Worm (Caenorhabditis elegans) whole organism, young adult: ENCODE measurements around the gene atgp-2.

Experiments used
- B0336.3 ChIP-seq: fragments of 200-800 bp; sonication (Bioruptor generic); IDR thresholded peaks from 2 replicates; pipeline ENCODE4 v1.3.6; 2022; ENCODE audit warnings: missing genetic modification characterization, missing compliant biosample characterization
- F10E7.11 ChIP-seq: sonication (generic microtip); optimal IDR thresholded peaks from 2 replicates; lab custom pipeline; 2017; ENCODE audit warnings: mild to moderate bottlenecking, missing genetic modification characterization, moderate library complexity, missing compliant biosample characterization
- gei-17 ChIP-seq: fragments of 200-800 bp; sonication (Bioruptor generic); optimal IDR thresholded peaks from 2 replicates; lab custom pipeline; 2018; ENCODE audit warnings: mild to moderate bottlenecking, missing genetic modification characterization, missing compliant biosample characterization
- him-1 ChIP-seq: sonication (generic microtip); optimal IDR thresholded peaks from 2 replicates; lab custom pipeline; 2016; ENCODE audit warnings: missing genotype, missing genetic modification reagents, missing genetic modification characterization, missing compliant biosample characterization
- nfya-2 ChIP-seq: fragments of 200-800 bp; sonication (Bioruptor generic); IDR thresholded peaks from 2 replicates; pipeline ENCODE4 v1.3.6; 2022; ENCODE audit warnings: missing genetic modification reagents, missing genetic modification characterization, missing compliant biosample characterization
- nhr-90 ChIP-seq: sonication (generic microtip); optimal IDR thresholded peaks from 2 replicates; lab custom pipeline; 2016; ENCODE audit warnings: missing genotype, mild to moderate bottlenecking, missing genetic modification characterization, missing compliant biosample characterization
- pha-4 ChIP-seq: fragments of 150-350 bp; sonication (generic microtip); optimal IDR thresholded peaks from 2 replicates; lab custom pipeline; 2014; ENCODE audit warnings: missing biosample characterization, missing genetic modification reagents, missing genetic modification characterization
- sdz-38 ChIP-seq: sonication (generic microtip); optimal IDR thresholded peaks from 2 replicates; lab custom pipeline; 2016; ENCODE audit warnings: missing genotype, missing genetic modification characterization, missing compliant biosample characterization
- sea-2 ChIP-seq: fragments of 200-800 bp; sonication (Bioruptor generic); IDR thresholded peaks from 2 replicates; pipeline ENCODE4 v1.3.6; 2022; ENCODE audit warnings: missing genetic modification characterization, missing compliant biosample characterization
- snpc-4 ChIP-seq, 5 experiments: fragments of 150-350 bp in 1 of 5; sonication (generic microtip) in 4 of 5; optimal IDR thresholded peaks; 2 replicates each; lab custom pipeline; 2014 to 2018; ENCODE audit warnings: missing genetic modification characterization in 5 of 5, missing biosample characterization in 3 of 5, antibody characterized with exemption in 2 of 5, mild to moderate bottlenecking in 2 of 5, missing compliant biosample characterization in 2 of 5, missing genotype in 2 of 5, moderate library complexity in 2 of 5, missing genetic modification reagents in 1 of 5
- unc-62 ChIP-seq: fragments of 150-350 bp; optimal IDR thresholded peaks from 2 replicates; lab custom pipeline; 2014; ENCODE audit warnings: missing biosample characterization, missing genetic modification reagents, missing genetic modification characterization

- TF ChIP-seq snpc-4 (GFP tag; optimal IDR thresholded peaks at IDR 0.05; lab: Kevin White, UChicago): no peak
- TF ChIP-seq snpc-4 (tag; optimal IDR thresholded peaks at IDR 0.05; lab: Kevin White, UChicago): no peak
- TF ChIP-seq him-1 (tag; lab: Kevin White, UChicago): no peak
- TF ChIP-seq unc-62 (GFP tag; lab: Kevin White, UChicago): no peak
- TF ChIP-seq nhr-90 (tag; lab: Kevin White, UChicago): no peak
- no peak for TF ChIP-seq sea-2 (GFP tag; lab: Robert Waterston, UW)
- TF ChIP-seq nfya-2 (GFP tag; lab: Robert Waterston, UW): no peak
- no peak for TF ChIP-seq F10E7.11 (tag; lab: Kevin White, UChicago)
- TF ChIP-seq gei-17 (GFP tag; lab: Kevin White, UChicago): no peak
- TF ChIP-seq pha-4 (tag; lab: Kevin White, UChicago): no peak
- no peak for TF ChIP-seq sdz-38 (tag; lab: Kevin White, UChicago)
- no peak for TF ChIP-seq B0336.3 (GFP tag; lab: Robert Waterston, UW)
Observed at ce11 chrII:14627330-14627729, 16.6 kb downstream of the atgp-2 start, which contains the start of gene tag-297.
